Worm (Caenorhabditis elegans) whole organism, late embryonic: ENCODE measurements around the gene C18G1.9.

Experiments used
- C38D4.7 ChIP-seq: fragments of 200-800 bp; sonication (Bioruptor generic); optimal IDR thresholded peaks from 2 replicates; lab custom pipeline; 2018; ENCODE audit warnings: mild to moderate bottlenecking, missing genetic modification characterization, moderate library complexity, missing compliant biosample characterization
- F13H6.1 ChIP-seq: sonication (generic microtip); optimal IDR thresholded peaks from 2 replicates; lab custom pipeline; 2016; ENCODE audit warnings: missing genetic modification characterization, missing compliant biosample characterization
- K02D7.2 ChIP-seq: sonication (generic microtip); optimal IDR thresholded peaks from 2 replicates; lab custom pipeline; 2017; ENCODE audit warnings: mild to moderate bottlenecking, missing genetic modification characterization, missing compliant biosample characterization
- T23F11.4 ChIP-seq: fragments of 200-800 bp; sonication (Bioruptor generic); optimal IDR thresholded peaks from 2 replicates; lab custom pipeline; 2018; ENCODE audit warnings: mild to moderate bottlenecking, missing genetic modification characterization, missing compliant biosample characterization
- Y22D7AL.16 ChIP-seq: sonication (generic microtip); optimal IDR thresholded peaks from 2 replicates; lab custom pipeline; 2016; ENCODE audit warnings: missing genetic modification characterization, missing compliant biosample characterization
- ama-1 ChIP-seq: fragments of 150-350 bp; optimal IDR thresholded peaks from 2 replicates; lab custom pipeline; 2014
- ceh-14 ChIP-seq: sonication (generic microtip); optimal IDR thresholded peaks from 2 replicates; lab custom pipeline; 2016; ENCODE audit warnings: missing genotype, missing genetic modification characterization, missing compliant biosample characterization
- ceh-18 ChIP-seq: sonication (generic microtip); optimal IDR thresholded peaks from 2 replicates; lab custom pipeline; 2016; ENCODE audit warnings: missing genetic modification characterization, missing compliant biosample characterization
- ceh-2 ChIP-seq: sonication (generic microtip); optimal IDR thresholded peaks from 2 replicates; lab custom pipeline; 2016; ENCODE audit warnings: missing genotype, missing genetic modification characterization, missing compliant biosample characterization
- ceh-24 ChIP-seq: sonication (generic microtip); optimal IDR thresholded peaks from 2 replicates; lab custom pipeline; 2016; ENCODE audit warnings: mild to moderate bottlenecking, missing genetic modification characterization, missing compliant biosample characterization
- ceh-34 ChIP-seq: sonication (generic microtip); optimal IDR thresholded peaks from 2 replicates; lab custom pipeline; 2016; ENCODE audit warnings: mild to moderate bottlenecking, missing genetic modification characterization, missing compliant biosample characterization
- ceh-45 ChIP-seq: fragments of 200-800 bp; sonication (Bioruptor generic); IDR thresholded peaks from 2 replicates; pipeline ENCODE4 v1.3.6; 2022; ENCODE audit warnings: missing genetic modification reagents, missing genetic modification characterization, missing compliant biosample characterization
- ceh-48 ChIP-seq: sonication (generic microtip); optimal IDR thresholded peaks from 2 replicates; lab custom pipeline; 2016; ENCODE audit warnings: missing genetic modification characterization, inconsistent platforms, missing compliant biosample characterization
- ceh-6 ChIP-seq: fragments of 200-800 bp; sonication (Bioruptor generic); optimal IDR thresholded peaks from 2 replicates; lab custom pipeline; 2018; ENCODE audit warnings: mild to moderate bottlenecking, missing genetic modification characterization, missing compliant biosample characterization
- dmd-4 ChIP-seq: sonication (generic microtip); optimal IDR thresholded peaks from 2 replicates; lab custom pipeline; 2016; ENCODE audit warnings: borderline replicate concordance, missing genetic modification characterization, missing compliant biosample characterization
- dve-1 ChIP-seq: sonication (generic microtip); optimal IDR thresholded peaks from 2 replicates; lab custom pipeline; 2017; ENCODE audit warnings: antibody characterized with exemption, mild to moderate bottlenecking, missing genetic modification characterization, missing compliant biosample characterization
- elt-4 ChIP-seq: sonication (generic microtip); optimal IDR thresholded peaks from 2 replicates; lab custom pipeline; 2016; ENCODE audit warnings: missing genetic modification characterization, missing compliant biosample characterization
- ets-4 ChIP-seq: sonication (generic microtip); optimal IDR thresholded peaks from 2 replicates; lab custom pipeline; 2016; ENCODE audit warnings: missing genetic modification characterization, missing compliant biosample characterization
- eyg-1 ChIP-seq: sonication (generic microtip); optimal IDR thresholded peaks from 2 replicates; lab custom pipeline; 2016; ENCODE audit warnings: missing genotype, missing genetic modification characterization, missing compliant biosample characterization
- fax-1 ChIP-seq: sonication (generic microtip); optimal IDR thresholded peaks from 2 replicates; lab custom pipeline; 2016; ENCODE audit warnings: missing genotype, missing genetic modification characterization, missing compliant biosample characterization
- fkh-10 ChIP-seq: fragments of 150-350 bp; optimal IDR thresholded peaks from 2 replicates; lab custom pipeline; 2014; ENCODE audit warnings: missing biosample characterization, missing genetic modification reagents, missing genetic modification characterization
- fkh-6 ChIP-seq: sonication (generic microtip); optimal IDR thresholded peaks from 2 replicates; lab custom pipeline; 2016; ENCODE audit warnings: missing genetic modification characterization, missing compliant biosample characterization
- gmeb-2 ChIP-seq: sonication (generic microtip); optimal IDR thresholded peaks from 2 replicates; lab custom pipeline; 2016; ENCODE audit warnings: missing genetic modification characterization, inconsistent platforms, missing compliant biosample characterization
- hlh-30 ChIP-seq: sonication (generic microtip); optimal IDR thresholded peaks from 2 replicates; lab custom pipeline; 2017; ENCODE audit warnings: antibody characterized with exemption, missing genetic modification characterization, missing compliant biosample characterization; ENCODE audit not compliant: insufficient read depth
- hlh-6 ChIP-seq: sonication (generic microtip); optimal IDR thresholded peaks from 2 replicates; lab custom pipeline; 2016; ENCODE audit warnings: missing genotype, missing genetic modification characterization, missing compliant biosample characterization
- hlh-8 ChIP-seq: sonication (generic microtip); optimal IDR thresholded peaks from 2 replicates; lab custom pipeline; 2016; ENCODE audit warnings: missing genotype, missing genetic modification characterization, missing compliant biosample characterization
- lim-6 ChIP-seq: sonication (generic microtip); optimal IDR thresholded peaks from 2 replicates; lab custom pipeline; 2016; ENCODE audit warnings: missing genetic modification characterization, missing compliant biosample characterization
- lin-11 ChIP-seq: fragments of 200-800 bp; sonication (Bioruptor generic); optimal IDR thresholded peaks from 2 replicates; lab custom pipeline; 2018; ENCODE audit warnings: mild to moderate bottlenecking, missing genetic modification characterization, missing compliant biosample characterization
- madf-2 ChIP-seq: sonication (generic microtip); optimal IDR thresholded peaks from 2 replicates; lab custom pipeline; 2017; ENCODE audit warnings: missing genetic modification characterization, missing compliant biosample characterization
- nhr-11 ChIP-seq: fragments of 150-350 bp; optimal IDR thresholded peaks from 2 replicates; lab custom pipeline; 2014; ENCODE audit warnings: missing biosample characterization, missing genetic modification characterization
- npax-4 ChIP-seq: sonication (generic microtip); optimal IDR thresholded peaks from 2 replicates; lab custom pipeline; 2016; ENCODE audit warnings: missing genetic modification characterization, missing compliant biosample characterization
- odd-2 ChIP-seq: sonication (generic microtip); optimal IDR thresholded peaks from 2 replicates; lab custom pipeline; 2017; ENCODE audit warnings: antibody characterized with exemption, mild to moderate bottlenecking, missing genetic modification characterization, missing compliant biosample characterization
- pat-9 ChIP-seq: fragments of 200-800 bp; sonication (Bioruptor generic); optimal IDR thresholded peaks from 2 replicates; lab custom pipeline; 2018; ENCODE audit warnings: mild to moderate bottlenecking, missing genetic modification characterization, moderate library complexity, missing compliant biosample characterization
- pax-1 ChIP-seq: fragments of 150-350 bp; optimal IDR thresholded peaks from 2 replicates; lab custom pipeline; 2014; ENCODE audit warnings: missing biosample characterization, missing genetic modification characterization
- pha-2 ChIP-seq: sonication (generic microtip); optimal IDR thresholded peaks from 2 replicates; lab custom pipeline; 2017; ENCODE audit warnings: mild to moderate bottlenecking, missing genetic modification characterization, missing compliant biosample characterization
- pha-4 ChIP-seq: fragments of 150-350 bp; optimal IDR thresholded peaks from 2 replicates; lab custom pipeline; 2018; ENCODE audit warnings: missing biosample characterization, missing genetic modification reagents, missing genetic modification characterization
- pqm-1 ChIP-seq: sonication (generic microtip); optimal IDR thresholded peaks from 2 replicates; lab custom pipeline; 2016; ENCODE audit warnings: missing genetic modification characterization, missing compliant biosample characterization
- pros-1 ChIP-seq: fragments of 150-350 bp; optimal IDR thresholded peaks from 2 replicates; lab custom pipeline; 2014; ENCODE audit warnings: missing biosample characterization, missing genetic modification reagents, missing genetic modification characterization
- ref-2 ChIP-seq: sonication (generic microtip); optimal IDR thresholded peaks from 2 replicates; lab custom pipeline; 2016; ENCODE audit warnings: missing genetic modification characterization, missing compliant biosample characterization
- rnt-1 ChIP-seq: sonication (generic microtip); optimal IDR thresholded peaks from 2 replicates; lab custom pipeline; 2016; ENCODE audit warnings: missing genetic modification characterization, missing compliant biosample characterization
- sdc-2 ChIP-seq: sonication (generic microtip); optimal IDR thresholded peaks from 2 replicates; lab custom pipeline; 2016; ENCODE audit warnings: missing genotype, missing genetic modification characterization, missing compliant biosample characterization
- sox-2 ChIP-seq: fragments of 200-800 bp; sonication (Bioruptor generic); IDR thresholded peaks from 2 replicates; pipeline ENCODE4 v1.3.6; 2022; ENCODE audit warnings: missing genetic modification reagents, missing genetic modification characterization, missing compliant biosample characterization
- sox-4 ChIP-seq: sonication (generic microtip); optimal IDR thresholded peaks from 2 replicates; lab custom pipeline; 2017; ENCODE audit warnings: mild to moderate bottlenecking, missing genetic modification characterization, inconsistent platforms, missing compliant biosample characterization
- syd-9 ChIP-seq: sonication (generic microtip); optimal IDR thresholded peaks from 2 replicates; lab custom pipeline; 2016; ENCODE audit warnings: mild to moderate bottlenecking, missing genetic modification characterization, moderate library complexity, missing compliant biosample characterization
- tbx-7 ChIP-seq: sonication (generic microtip); optimal IDR thresholded peaks from 2 replicates; lab custom pipeline; 2016; ENCODE audit warnings: missing genotype, missing genetic modification characterization, missing compliant biosample characterization
- ttx-3 ChIP-seq: sonication (generic microtip); optimal IDR thresholded peaks from 2 replicates; lab custom pipeline; 2016; ENCODE audit warnings: missing genetic modification reagents, missing genetic modification characterization, missing compliant biosample characterization
- unc-55 ChIP-seq: sonication (generic microtip); optimal IDR thresholded peaks from 2 replicates; lab custom pipeline; 2017; ENCODE audit warnings: missing biosample characterization, missing genetic modification reagents, missing genetic modification characterization
- unc-86 ChIP-seq: sonication (generic microtip); optimal IDR thresholded peaks from 2 replicates; lab custom pipeline; 2016; ENCODE audit warnings: missing genetic modification characterization, missing compliant biosample characterization
- zip-5 ChIP-seq: sonication (generic microtip); optimal IDR thresholded peaks from 2 replicates; lab custom pipeline; 2016; ENCODE audit warnings: missing genetic modification characterization, missing compliant biosample characterization

Gene C18G1.9

DNA sequence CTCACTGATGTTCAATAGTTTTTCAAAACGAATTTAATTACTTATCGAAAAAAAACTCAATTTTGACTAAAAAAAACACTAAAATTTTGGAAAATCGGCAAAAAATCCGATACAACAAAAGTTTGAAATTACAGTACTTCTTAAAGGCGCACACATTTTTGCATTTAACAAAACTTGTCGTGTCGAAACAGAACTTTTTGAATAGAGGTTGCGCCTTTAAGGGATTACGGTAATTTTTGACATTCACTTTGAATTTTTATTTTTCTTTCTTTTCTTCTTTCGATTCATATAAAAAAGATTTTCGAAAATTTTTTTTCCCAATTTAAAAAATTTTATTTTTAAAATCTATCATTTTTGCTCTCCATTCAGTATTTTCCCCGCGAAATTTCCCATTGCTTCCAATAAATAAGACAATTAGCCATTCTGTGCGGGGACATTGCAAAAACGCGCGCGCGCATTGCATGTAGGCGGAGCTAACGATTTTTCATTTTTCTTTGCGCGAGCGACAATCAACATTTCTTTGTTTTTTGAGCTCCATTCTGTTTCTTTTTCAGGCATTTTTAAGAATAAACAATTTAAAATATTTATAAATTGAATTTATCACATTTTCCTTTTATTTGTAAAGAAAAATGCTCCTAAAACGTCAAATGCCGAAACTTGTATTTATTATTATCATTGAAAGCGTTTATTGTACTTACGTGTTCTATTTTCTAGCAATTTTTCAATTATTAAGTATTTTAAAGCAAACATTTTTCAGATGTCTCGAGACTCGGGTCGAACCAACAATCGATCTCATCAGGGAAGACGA is 38.2 kb downstream of the C18G1.9 start, which contains the start of gene F39G3.3 (continued):
- TF ChIP-seq hlh-6 (tag; lab: Kevin White, UChicago) (peak; percentile 76), pat-9 (tag; lab: Kevin White, UChicago) (peak; percentile 55), pqm-1 (tag; lab: Kevin White, UChicago) (no peak), syd-9 (tag; lab: Kevin White, UChicago) (peak; percentile 77), ceh-2 (tag; lab: Kevin White, UChicago) (peak; percentile 91), nhr-11 (tag; lab: Kevin White, UChicago) (no peak), pha-4 (tag; lab: Kevin White, UChicago) (no peak), hlh-8 (tag; lab: Kevin White, UChicago) (peak; percentile 89), lim-6 (tag; lab: Kevin White, UChicago) (peak; percentile 62), ceh-6 (GFP tag; lab: Kevin White, UChicago) (peak; percentile 63), hlh-30 (no peak), gmeb-2 (tag; lab: Kevin White, UChicago) (peak; percentile 86), sox-2 (GFP tag; lab: Robert Waterston, UW) (peak; percentile 82), fax-1 (tag; lab: Kevin White, UChicago) (peak; percentile 92), zip-5 (tag; lab: Kevin White, UChicago) (peak; percentile 86), ceh-48 (tag; lab: Kevin White, UChicago) (peak; percentile 88), ets-4 (tag; lab: Kevin White, UChicago) (peak; percentile 66), unc-55 (no peak), C38D4.7 (peak; percentile 83), sdc-2 (tag; lab: Kevin White, UChicago) (peak; percentile 67), eyg-1 (tag; lab: Kevin White, UChicago) (peak; percentile 75), pros-1 (tag; lab: Kevin White, UChicago) (no peak), tbx-7 (tag; lab: Kevin White, UChicago) (peak; percentile 54), ceh-24 (tag; lab: Kevin White, UChicago) (peak; percentile 65), ceh-34 (tag; lab: Kevin White, UChicago) (peak; percentile 86), F13H6.1 (tag; lab: Kevin White, UChicago) (peak; percentile 74), pha-2 (tag; lab: Kevin White, UChicago) (peak; percentile 88), K02D7.2 (tag; lab: Kevin White, UChicago) (peak; percentile 83), dmd-4 (peak; percentile 70), sox-4 (tag; lab: Kevin White, UChicago) (peak; percentile 88), T23F11.4 (GFP tag; lab: Kevin White, UChicago) (peak; percentile 65), ceh-18 (tag; lab: Kevin White, UChicago) (peak; percentile 58), elt-4 (tag; lab: Kevin White, UChicago) (no peak), Y22D7AL.16 (tag; lab: Kevin White, UChicago) (peak; percentile 54), ttx-3 (tag; lab: Kevin White, UChicago) (peak; percentile 91), madf-2 (tag; lab: Kevin White, UChicago) (peak; percentile 86), unc-86 (tag; lab: Kevin White, UChicago) (peak; percentile 93), ceh-14 (tag; lab: Kevin White, UChicago) (peak; percentile 97), ceh-45 (GFP tag; lab: Robert Waterston, UW) (peak; percentile 68), ref-2 (tag; lab: Kevin White, UChicago) (peak; percentile 71), rnt-1 (tag; lab: Kevin White, UChicago) (peak; percentile 82), ama-1 (no peak), fkh-10 (GFP tag; lab: Kevin White, UChicago) (peak; percentile 66), odd-2 (tag; lab: Kevin White, UChicago) (peak; percentile 90), fkh-6 (peak; percentile 83), pax-1 (tag; lab: Kevin White, UChicago) (peak; percentile 25), dve-1 (tag; lab: Kevin White, UChicago) (no peak), lin-11 (tag; lab: Kevin White, UChicago) (peak; percentile 78), npax-4 (tag; lab: Kevin White, UChicago) (peak; percentile 80)
- TF ChIP-seq, all 69 proteins: peak for 57
